Fruit fly (Drosophila melanogaster) whole organism, embryonic: ENCODE measurements around the gene Efr.

Experiments used
- B-H2 ChIP-seq: fragments of 200-800 bp; sonication (Bioruptor generic); optimal IDR thresholded peaks from 2 replicates; lab custom pipeline; 2018; ENCODE audit warnings: missing biosample characterization, mild to moderate bottlenecking, missing genetic modification characterization
- Bdp1 ChIP-seq: fragments of 200-800 bp; sonication (Bioruptor generic); optimal IDR thresholded peaks from 3 replicates; lab custom pipeline; 2016; ENCODE audit warnings: missing biosample characterization, missing genetic modification characterization
- CG10979 ChIP-seq: fragments of 200-800 bp; sonication (Bioruptor generic); optimal IDR thresholded peaks from 2 replicates; lab custom pipeline; 2018; ENCODE audit warnings: missing biosample characterization, mild to moderate bottlenecking, missing genetic modification characterization, moderate library complexity
- CG12769 ChIP-seq: fragments of 200-800 bp; sonication (Bioruptor generic); optimal IDR thresholded peaks from 2 replicates; lab custom pipeline; 2019; ENCODE audit warnings: missing biosample characterization, mild to moderate bottlenecking, missing genetic modification characterization, moderate library complexity
- CG16779 ChIP-seq: fragments of 200-800 bp; sonication (Bioruptor generic); IDR thresholded peaks from 2 replicates; pipeline ENCODE4 v1.3.6; 2022; ENCODE audit warnings: missing biosample characterization, missing genetic modification characterization
- CG16815 ChIP-seq: fragments of 200-800 bp; sonication (Bioruptor generic); optimal IDR thresholded peaks from 3 replicates; lab custom pipeline; 2017; ENCODE audit warnings: missing biosample characterization, mild to moderate bottlenecking, missing genetic modification characterization
- CG17829 ChIP-seq: fragments of 200-800 bp; optimal IDR thresholded peaks from 2 replicates; lab custom pipeline; 2019; ENCODE audit warnings: missing biosample characterization, mild to moderate bottlenecking, missing genetic modification characterization, moderate library complexity
- CG18262 ChIP-seq: fragments of 200-800 bp; optimal IDR thresholded peaks from 3 replicates; lab custom pipeline; 2019; ENCODE audit warnings: missing biosample characterization, mild to moderate bottlenecking, missing genetic modification characterization, moderate library complexity
- CG3065 ChIP-seq: fragments of 200-800 bp; sonication (Bioruptor generic); optimal IDR thresholded peaks from 2 replicates; lab custom pipeline; 2016; ENCODE audit warnings: missing biosample characterization, missing genetic modification characterization
- CG32532 ChIP-seq: fragments of 200-800 bp; sonication (Bioruptor generic); IDR thresholded peaks from 2 replicates; pipeline ENCODE4 v1.3.6; 2022; ENCODE audit warnings: missing biosample characterization, missing genetic modification characterization
- CG6791 ChIP-seq: fragments of 200-800 bp; sonication (Bioruptor generic); IDR thresholded peaks from 3 replicates; pipeline ENCODE4 v1.3.6; 2022; ENCODE audit warnings: missing biosample characterization, missing genetic modification characterization; ENCODE audit not compliant: partially characterized antibody
- CG7357 ChIP-seq: fragments of 200-800 bp; sonication (Bioruptor generic); IDR thresholded peaks from 3 replicates; pipeline ENCODE4 v1.3.6; 2022; ENCODE audit warnings: missing biosample characterization, missing genetic modification characterization
- CG8478 ChIP-seq: fragments of >200 bp; optimal IDR thresholded peaks from 2 replicates; lab custom pipeline; 2018
- CG8924 ChIP-seq: fragments of 200-800 bp; optimal IDR thresholded peaks from 3 replicates; lab custom pipeline; 2019; ENCODE audit warnings: missing biosample characterization, mild to moderate bottlenecking, missing genetic modification characterization, moderate library complexity
- Camta ChIP-seq: fragments of 200-800 bp; sonication (Bioruptor generic); optimal IDR thresholded peaks from 2 replicates; lab custom pipeline; 2016; ENCODE audit warnings: missing biosample characterization, missing genetic modification characterization
- D19A ChIP-seq: fragments of 200-800 bp; optimal IDR thresholded peaks from 3 replicates; lab custom pipeline; 2019; ENCODE audit warnings: missing biosample characterization, mild to moderate bottlenecking, missing genetic modification characterization, moderate library complexity
- D19B ChIP-seq: fragments of 200-800 bp; sonication (Bioruptor generic); optimal IDR thresholded peaks from 2 replicates; lab custom pipeline; 2017; ENCODE audit warnings: missing biosample characterization, mild to moderate bottlenecking, missing genetic modification characterization
- Dek ChIP-seq: fragments of 200-800 bp; sonication (Bioruptor generic); optimal IDR thresholded peaks from 3 replicates; lab custom pipeline; 2019; ENCODE audit warnings: missing biosample characterization, mild to moderate bottlenecking, missing genetic modification characterization, moderate library complexity
- Drgx ChIP-seq: fragments of 200-800 bp; sonication (Bioruptor generic); IDR thresholded peaks from 2 replicates; pipeline ENCODE4 v1.3.6; 2022; ENCODE audit warnings: missing biosample characterization, missing genetic modification characterization
- Ets97D ChIP-seq: fragments of 200-800 bp; sonication (Bioruptor generic); optimal IDR thresholded peaks from 3 replicates; lab custom pipeline; 2016; ENCODE audit warnings: missing biosample characterization, missing genetic modification characterization
- NC2α ChIP-seq: fragments of 200-800 bp; sonication (Bioruptor generic); optimal IDR thresholded peaks from 2 replicates; lab custom pipeline; 2016; ENCODE audit warnings: missing biosample characterization, missing genetic modification characterization
- Opbp ChIP-seq: fragments of 200-800 bp; sonication (Bioruptor generic); IDR thresholded peaks from 3 replicates; pipeline ENCODE4 v1.3.6; 2022; ENCODE audit warnings: missing biosample characterization, missing genetic modification characterization; ENCODE audit not compliant: partially characterized antibody
- PHDP ChIP-seq: fragments of 200-800 bp; sonication (Bioruptor generic); optimal IDR thresholded peaks from 3 replicates; lab custom pipeline; 2018; ENCODE audit warnings: missing biosample characterization, mild to moderate bottlenecking, missing genetic modification characterization, moderate library complexity
- Rfx ChIP-seq: fragments of 200-800 bp; sonication (Bioruptor generic); IDR thresholded peaks from 2 replicates; pipeline ENCODE4 v1.3.6; 2022; ENCODE audit warnings: missing biosample characterization, missing genetic modification characterization
- Spps ChIP-seq: fragments of 200-800 bp; sonication (Bioruptor generic); optimal IDR thresholded peaks from 2 replicates; lab custom pipeline; 2018; ENCODE audit warnings: missing biosample characterization, mild to moderate bottlenecking, missing genetic modification characterization
- Taf1 ChIP-seq: fragments of 200-800 bp; sonication (Bioruptor generic); IDR thresholded peaks from 2 replicates; pipeline ENCODE4 v1.3.6; 2022; ENCODE audit warnings: missing biosample characterization, missing genetic modification characterization
- bsh ChIP-seq, 2 experiments: fragments of 200-800 bp; sonication (Bioruptor generic); optimal IDR thresholded peaks; 2 replicates each; lab custom pipeline; 2017 to 2018; ENCODE audit warnings: mild to moderate bottlenecking in 2 of 2, missing biosample characterization in 2 of 2, missing genetic modification characterization in 2 of 2, moderate library complexity in 1 of 2
- btn ChIP-seq: fragments of 200-800 bp; sonication (Bioruptor generic); optimal IDR thresholded peaks from 2 replicates; lab custom pipeline; 2016; ENCODE audit warnings: missing biosample characterization, missing genetic modification characterization
- caup ChIP-seq: fragments of 200-800 bp; sonication (Bioruptor generic); optimal IDR thresholded peaks from 3 replicates; lab custom pipeline; 2017; ENCODE audit warnings: missing biosample characterization, mild to moderate bottlenecking, missing genetic modification characterization, moderate library complexity; ENCODE audit not compliant: severe bottlenecking
- croc ChIP-seq: fragments of 200-800 bp; sonication (Bioruptor generic); conservative IDR thresholded peaks from 3 replicates; pipeline ENCODE4 v1.3.6; 2022; ENCODE audit warnings: missing biosample characterization, missing genetic modification characterization
- dan ChIP-seq: fragments of 200-800 bp; sonication (Bioruptor generic); IDR thresholded peaks from 2 replicates; pipeline ENCODE4 v1.3.6; 2022; ENCODE audit warnings: missing biosample characterization, missing genetic modification characterization
- fd3F ChIP-seq: fragments of 200-800 bp; sonication (Bioruptor generic); optimal IDR thresholded peaks from 2 replicates; lab custom pipeline; 2018; ENCODE audit warnings: missing biosample characterization, mild to moderate bottlenecking, missing genetic modification characterization, moderate library complexity
- gfzf ChIP-seq: fragments of 200-800 bp; sonication (Bioruptor generic); optimal IDR thresholded peaks from 2 replicates; lab custom pipeline; 2016; ENCODE audit warnings: missing biosample characterization, mild to moderate bottlenecking, missing genetic modification characterization, moderate library complexity
- gro ChIP-seq: fragments of 200-800 bp; sonication (Bioruptor generic); optimal IDR thresholded peaks from 2 replicates; lab custom pipeline; 2016; ENCODE audit warnings: missing biosample characterization, missing genetic modification characterization
- hbn ChIP-seq: fragments of 200-800 bp; sonication (Bioruptor generic); IDR thresholded peaks from 2 replicates; pipeline ENCODE4 v1.3.6; 2022; ENCODE audit warnings: missing biosample characterization, missing genetic modification characterization; ENCODE audit not compliant: partially characterized antibody
- lab ChIP-seq: fragments of 200-800 bp; sonication (Bioruptor generic); optimal IDR thresholded peaks from 3 replicates; lab custom pipeline; 2017; ENCODE audit warnings: missing biosample characterization, missing genetic modification characterization, mild to moderate bottlenecking, moderate library complexity, missing genetic modification reagents
- lola ChIP-seq, 3 experiments: fragments of >200 bp in 2 of 3; fragments of 200-800 bp in 1 of 3; sonication (Bioruptor generic) in 1 of 3; optimal IDR thresholded peaks; 2 replicates each; lab custom pipeline; 2017 to 2019; ENCODE audit warnings: missing biosample characterization in 3 of 3, missing genetic modification characterization in 3 of 3, mild to moderate bottlenecking in 1 of 3, moderate library complexity in 1 of 3
- mam ChIP-seq: fragments of 200-800 bp; sonication (Bioruptor generic); optimal IDR thresholded peaks from 3 replicates; lab custom pipeline; 2016; ENCODE audit warnings: missing biosample characterization, missing genetic modification characterization
- mld ChIP-seq: fragments of 200-800 bp; sonication (Bioruptor generic); IDR thresholded peaks from 3 replicates; pipeline ENCODE4 v1.3.6; 2022; ENCODE audit warnings: missing biosample characterization, missing genetic modification characterization; ENCODE audit not compliant: partially characterized antibody
- nau ChIP-seq: fragments of 200-800 bp; sonication (Bioruptor generic); optimal IDR thresholded peaks from 3 replicates; lab custom pipeline; 2017; ENCODE audit warnings: missing biosample characterization, mild to moderate bottlenecking, missing genetic modification characterization, missing genetic modification reagents
- pfk ChIP-seq: fragments of 200-800 bp; sonication (Bioruptor generic); optimal IDR thresholded peaks from 2 replicates; lab custom pipeline; 2018; ENCODE audit warnings: missing biosample characterization, mild to moderate bottlenecking, missing genetic modification characterization, moderate library complexity
- pnt ChIP-seq: fragments of 200-800 bp; sonication (Bioruptor generic); optimal IDR thresholded peaks from 3 replicates; lab custom pipeline; 2016; ENCODE audit warnings: missing biosample characterization, missing genetic modification characterization
- prd ChIP-seq, 3 experiments: fragments of >200 bp in 2 of 3; fragments of 200-800 bp in 1 of 3; sonication (Bioruptor generic) in 1 of 3; optimal IDR thresholded peaks in 2 of 3; IDR thresholded peaks in 1 of 3; 2 replicates in 2 of 3; 3 replicates in 1 of 3; pipeline versions ENCODE4 v1.3.6 to Lab custom; 2017 to 2022; ENCODE audit warnings: missing biosample characterization in 1 of 3, missing genetic modification characterization in 1 of 3
- pum ChIP-seq: fragments of 200-800 bp; sonication (Bioruptor generic); optimal IDR thresholded peaks from 2 replicates; lab custom pipeline; 2016; ENCODE audit warnings: missing biosample characterization, missing genetic modification characterization
- ranshi ChIP-seq: fragments of 200-800 bp; sonication (Bioruptor generic); IDR thresholded peaks from 2 replicates; pipeline ENCODE4 v1.3.6; 2022; ENCODE audit warnings: missing biosample characterization, missing genetic modification characterization
- tap ChIP-seq: fragments of 200-800 bp; optimal IDR thresholded peaks from 3 replicates; lab custom pipeline; 2019; ENCODE audit warnings: missing biosample characterization, mild to moderate bottlenecking, missing genetic modification characterization, moderate library complexity
- ttk ChIP-seq: fragments of 200-800 bp; sonication (Bioruptor generic); IDR thresholded peaks from 2 replicates; pipeline ENCODE4 v2.1.2; 2022; ENCODE audit warnings: missing biosample characterization, missing genetic modification characterization
- tup ChIP-seq: fragments of 200-800 bp; sonication (Bioruptor generic); optimal IDR thresholded peaks from 2 replicates; lab custom pipeline; 2016; ENCODE audit warnings: missing biosample characterization, mild to moderate bottlenecking, missing genetic modification characterization, moderate library complexity
- twi ChIP-seq: fragments of 200-800 bp; optimal IDR thresholded peaks from 2 replicates; lab custom pipeline; 2019; ENCODE audit warnings: missing biosample characterization, mild to moderate bottlenecking, missing genetic modification characterization, moderate library complexity

Efr gene

dm6 chrX:6193183-6193810 lies 26.5 kb upstream of the Efr start (continued):
- TF ChIP-seq btn (GFP tag; lab: Kevin White, UChicago), result no peak
- TF ChIP-seq prd (optimal IDR thresholded peaks at IDR 0.05; lab: Kevin White, UChicago), result no peak
- peak; percentile 87 for TF ChIP-seq prd (GFP tag; IDR thresholded peaks at IDR 0.05; lab: Robert Waterston, UW)
- TF ChIP-seq CG16815 (GFP tag; lab: Kevin White, UChicago), result peak; percentile 36
- no peak for TF ChIP-seq Ets97D
- peak; percentile 7 for TF ChIP-seq nau (GFP tag; lab: Kevin White, UChicago)
- TF ChIP-seq CG7357 (GFP tag; lab: Robert Waterston, UW), result peak; percentile 79
- no peak for TF ChIP-seq pum
- TF ChIP-seq Dek (tag; lab: Kevin White, UChicago), result peak; percentile 88
- peak; percentile 72 for TF ChIP-seq CG8924
- TF ChIP-seq CG16779 (GFP tag; lab: Robert Waterston, UW), result peak; percentile 42; the same call in 1 of the 2 replicates
- peak; percentile 68 for TF ChIP-seq D19A (tag; lab: Kevin White, UChicago)
- TF ChIP-seq CG8478 (lab: Kevin White, UChicago), result no peak
- TF ChIP-seq CG10979, result peak; percentile 57
- no peak for TF ChIP-seq gfzf
- TF ChIP-seq lola (GFP tag; optimal IDR thresholded peaks at IDR 0.05; lab: Kevin White, UChicago), result no peak
- peak; percentile 43 for TF ChIP-seq tup (GFP tag; lab: Kevin White, UChicago)
- TF ChIP-seq croc (GFP tag; lab: Robert Waterston, UW), result peak; percentile 72; the same call in 2 of the 3 replicates
- peak; percentile 22 for TF ChIP-seq B-H2
- peak; percentile 78 for TF ChIP-seq fd3F
- TF ChIP-seq CG12769, result no peak
- TF ChIP-seq Spps (tag; lab: Kevin White, UChicago), result no peak
- peak; percentile 9 for TF ChIP-seq mam (GFP tag; lab: Kevin White, UChicago)
- peak; percentile 94 for TF ChIP-seq lab
- no peak for TF ChIP-seq Opbp (GFP tag; lab: Robert Waterston, UW)
- TF ChIP-seq Bdp1 (GFP tag; lab: Kevin White, UChicago), result peak; percentile 5
- no peak for TF ChIP-seq twi (tag; lab: Kevin White, UChicago)
- no peak for TF ChIP-seq NC2α (GFP tag; lab: Kevin White, UChicago)
- peak; percentile 85 for TF ChIP-seq caup (GFP tag; lab: Kevin White, UChicago)
- TF ChIP-seq CG6791 (GFP tag; lab: Robert Waterston, UW), result no peak
- TF ChIP-seq pnt (GFP tag; lab: Kevin White, UChicago), result no peak
- no peak for TF ChIP-seq hbn (GFP tag; lab: Robert Waterston, UW)
- TF ChIP-seq CG18262, result peak; percentile 77
- no peak for TF ChIP-seq bsh (GFP tag; optimal IDR thresholded peaks at IDR 0.05; lab: Kevin White, UChicago)
- TF ChIP-seq Taf1 (GFP tag; lab: Robert Waterston, UW), result peak; percentile 73
- peak; percentile 90 for TF ChIP-seq ttk (GFP tag; lab: Robert Waterston, UW)
- peak; percentile 75 for TF ChIP-seq CG17829
- peak; percentile 88 for TF ChIP-seq PHDP
- no peak for TF ChIP-seq Camta (GFP tag; lab: Kevin White, UChicago)
- peak; percentile 59 for TF ChIP-seq tap (tag; lab: Kevin White, UChicago)
- peak; percentile 57 for TF ChIP-seq D19B (GFP tag; lab: Kevin White, UChicago)
- no peak for TF ChIP-seq dan (GFP tag; lab: Robert Waterston, UW)
- peak; percentile 11 for TF ChIP-seq CG3065 (GFP tag; lab: Kevin White, UChicago)
- TF ChIP-seq CG32532 (GFP tag; lab: Robert Waterston, UW), result peak; percentile 89
- no peak for TF ChIP-seq gro (GFP tag; lab: Kevin White, UChicago)
- TF ChIP-seq Drgx (GFP tag; lab: Robert Waterston, UW), result peak; percentile 87
- peak; percentile 90 for TF ChIP-seq Rfx
- peak; percentile 82 for TF ChIP-seq ranshi (GFP tag; lab: Robert Waterston, UW)
- TF ChIP-seq mld (GFP tag; lab: Robert Waterston, UW), result no peak
- no peak for TF ChIP-seq pfk (GFP tag; lab: Kevin White, UChicago)
